Fruit fly (Drosophila melanogaster): Measurements from ENCODE around the gene CG7156.

dm6 chr3R:18226809-18227157 is 15.2 kb downstream of the CG7156 start:
- TF ChIP-seq CG8478 (optimal IDR thresholded peaks at IDR 0.05) (no peak), CTCF (optimal IDR thresholded peaks at IDR 0.05) (no peak)
